Worm (Caenorhabditis elegans) whole organism, L2 larva: ENCODE measurements around the gene ZK1010.8.

Experiments used
- F13H6.1 ChIP-seq: sonication (generic microtip); optimal IDR thresholded peaks from 2 replicates; lab custom pipeline; 2016; ENCODE audit warnings: missing genetic modification characterization, missing compliant biosample characterization
- ZK546.5 ChIP-seq: sonication (generic microtip); optimal IDR thresholded peaks from 2 replicates; lab custom pipeline; 2017; ENCODE audit warnings: missing biosample characterization, missing genetic modification characterization
- alr-1 ChIP-seq: fragments of 150-350 bp; optimal IDR thresholded peaks from 2 replicates; lab custom pipeline; 2014; ENCODE audit warnings: missing biosample characterization, missing genetic modification characterization
- ama-1 ChIP-seq: fragments of 150-350 bp; optimal IDR thresholded peaks from 2 replicates; lab custom pipeline; 2018; ENCODE audit warnings: inconsistent platforms
- blmp-1 ChIP-seq: sonication (generic microtip); optimal IDR thresholded peaks from 2 replicates; lab custom pipeline; 2017; ENCODE audit warnings: missing genetic modification characterization, mild to moderate bottlenecking, missing compliant biosample characterization, antibody characterized with exemption, moderate library complexity; ENCODE audit not compliant: insufficient read depth
- ceh-16 ChIP-seq: fragments of 150-350 bp; optimal IDR thresholded peaks from 2 replicates; lab custom pipeline; 2014; ENCODE audit warnings: missing biosample characterization, missing genetic modification characterization
- ceh-82 ChIP-seq: fragments of 150-350 bp; optimal IDR thresholded peaks from 2 replicates; lab custom pipeline; 2014; ENCODE audit warnings: missing biosample characterization, missing genetic modification characterization
- crh-2 ChIP-seq: sonication (generic microtip); optimal IDR thresholded peaks from 2 replicates; lab custom pipeline; 2017; ENCODE audit warnings: missing biosample characterization, missing genetic modification characterization
- egl-27 ChIP-seq: sonication (generic microtip); optimal IDR thresholded peaks from 3 replicates; lab custom pipeline; 2017; ENCODE audit warnings: missing biosample characterization, missing genetic modification reagents, missing genetic modification characterization
- elt-1 ChIP-seq: fragments of 150-350 bp; optimal IDR thresholded peaks from 2 replicates; lab custom pipeline; 2014; ENCODE audit warnings: missing biosample characterization, missing genetic modification characterization
- fos-1 ChIP-seq: fragments of 150-350 bp; optimal IDR thresholded peaks from 2 replicates; lab custom pipeline; 2014; ENCODE audit warnings: missing biosample characterization, missing genetic modification characterization
- gmeb-1 ChIP-seq: fragments of 150-350 bp; optimal IDR thresholded peaks from 2 replicates; lab custom pipeline; 2014; ENCODE audit warnings: missing biosample characterization, missing genetic modification characterization
- lin-11 ChIP-seq: fragments of 150-350 bp; sonication (generic microtip); optimal IDR thresholded peaks from 2 replicates; lab custom pipeline; 2014; ENCODE audit warnings: missing biosample characterization, missing genetic modification characterization, inconsistent platforms, mixed read lengths
- lin-13 ChIP-seq: fragments of 150-350 bp; optimal IDR thresholded peaks from 2 replicates; lab custom pipeline; 2014; ENCODE audit warnings: missing biosample characterization, missing genetic modification reagents, missing genetic modification characterization
- lin-39 ChIP-seq: fragments of 150-350 bp; optimal IDR thresholded peaks from 2 replicates; lab custom pipeline; 2014; ENCODE audit warnings: missing biosample characterization, missing genetic modification reagents, missing genetic modification characterization
- mab-5 ChIP-seq: fragments of 150-350 bp; optimal IDR thresholded peaks from 2 replicates; lab custom pipeline; 2014; ENCODE audit warnings: missing biosample characterization, missing genetic modification characterization
- mbf-1 ChIP-seq: sonication (generic microtip); optimal IDR thresholded peaks from 2 replicates; lab custom pipeline; 2017; ENCODE audit warnings: missing biosample characterization, missing genetic modification characterization
- mdl-1 ChIP-seq, 2 experiments: fragments of 150-350 bp in 1 of 2; sonication (generic microtip) in 1 of 2; optimal IDR thresholded peaks; 2 replicates each; lab custom pipeline; 2017; ENCODE audit warnings: missing biosample characterization in 2 of 2, missing genetic modification characterization in 2 of 2
- nhr-10 ChIP-seq: sonication (generic microtip); optimal IDR thresholded peaks from 2 replicates; lab custom pipeline; 2017; ENCODE audit warnings: missing biosample characterization, missing genetic modification characterization
- nhr-11 ChIP-seq: fragments of 150-350 bp; optimal IDR thresholded peaks from 2 replicates; lab custom pipeline; 2014; ENCODE audit warnings: missing biosample characterization, missing genetic modification characterization
- nhr-12 ChIP-seq: fragments of 150-350 bp; optimal IDR thresholded peaks from 2 replicates; lab custom pipeline; 2014; ENCODE audit warnings: missing biosample characterization, missing genetic modification characterization
- nhr-129 ChIP-seq: fragments of 150-350 bp; optimal IDR thresholded peaks from 2 replicates; lab custom pipeline; 2014; ENCODE audit warnings: missing biosample characterization, missing genetic modification characterization
- nhr-21 ChIP-seq: fragments of 150-350 bp; optimal IDR thresholded peaks from 2 replicates; lab custom pipeline; 2014; ENCODE audit warnings: missing biosample characterization, missing genetic modification characterization
- nhr-23 ChIP-seq: fragments of 150-350 bp; optimal IDR thresholded peaks from 2 replicates; lab custom pipeline; 2014; ENCODE audit warnings: missing biosample characterization, missing genetic modification reagents, missing genetic modification characterization
- nhr-25 ChIP-seq: fragments of 150-350 bp; sonication (generic microtip); optimal IDR thresholded peaks from 3 replicates; lab custom pipeline; 2014; ENCODE audit warnings: missing biosample characterization, missing genetic modification characterization
- nhr-6 ChIP-seq: fragments of 150-350 bp; optimal IDR thresholded peaks from 2 replicates; lab custom pipeline; 2014; ENCODE audit warnings: missing biosample characterization, missing genetic modification characterization
- peb-1 ChIP-seq: fragments of 150-350 bp; optimal IDR thresholded peaks from 2 replicates; lab custom pipeline; 2014; ENCODE audit warnings: missing biosample characterization, missing genetic modification characterization
- skn-1 ChIP-seq: sonication (generic microtip); optimal IDR thresholded peaks from 2 replicates; lab custom pipeline; 2017; ENCODE audit warnings: missing biosample characterization, missing genetic modification characterization
- sma-3 ChIP-seq: sonication (generic microtip); optimal IDR thresholded peaks from 2 replicates; lab custom pipeline; 2016; ENCODE audit warnings: missing genetic modification reagents, missing genetic modification characterization, missing compliant biosample characterization
- sma-9 ChIP-seq, 2 experiments: fragments of 150-350 bp in 1 of 2; sonication (generic microtip) in 1 of 2; optimal IDR thresholded peaks; 2 replicates each; lab custom pipeline; 2014 to 2016; ENCODE audit warnings: missing genetic modification characterization in 2 of 2, mild to moderate bottlenecking in 1 of 2, missing biosample characterization in 1 of 2, missing compliant biosample characterization in 1 of 2, missing genetic modification reagents in 1 of 2, moderate library complexity in 1 of 2
- snpc-4 ChIP-seq: fragments of 150-350 bp; optimal IDR thresholded peaks from 2 replicates; lab custom pipeline; 2014; ENCODE audit warnings: missing biosample characterization, missing genetic modification characterization
- unc-39 ChIP-seq: fragments of 150-350 bp; optimal IDR thresholded peaks from 2 replicates; lab custom pipeline; 2014; ENCODE audit warnings: missing biosample characterization, missing genetic modification characterization
- unc-55 ChIP-seq: fragments of 150-350 bp; sonication (generic microtip); optimal IDR thresholded peaks from 3 replicates; lab custom pipeline; 2014; ENCODE audit warnings: missing biosample characterization, missing genetic modification reagents, missing genetic modification characterization
- unc-62 ChIP-seq: fragments of 150-350 bp; optimal IDR thresholded peaks from 2 replicates; lab custom pipeline; 2014; ENCODE audit warnings: missing biosample characterization, missing genetic modification reagents, missing genetic modification characterization
- zag-1 ChIP-seq: fragments of 150-350 bp; optimal IDR thresholded peaks from 2 replicates; lab custom pipeline; 2014; ENCODE audit warnings: missing biosample characterization, missing genetic modification characterization
- ztf-1 ChIP-seq: fragments of 200-800 bp; sonication (Bioruptor generic); conservative IDR thresholded peaks from 2 replicates; pipeline ENCODE4 v1.3.6; 2022; ENCODE audit warnings: missing genetic modification characterization, missing compliant biosample characterization
- ztf-4 ChIP-seq: fragments of 150-350 bp; optimal IDR thresholded peaks from 2 replicates; lab custom pipeline; 2014; ENCODE audit warnings: missing biosample characterization, missing genetic modification characterization

ZK1010.8 gene

ce11 chrIII:12993607-12994006 lies 6.9 kb downstream of the ZK1010.8 start, which contains the start of gene col-97:
Gene col-97 (minus strand): TSS chrIII:12993707.
- no peak for TF ChIP-seq alr-1 (tag; lab: Kevin White, UChicago)
- TF ChIP-seq nhr-129 (tag; lab: Kevin White, UChicago): no peak
- TF ChIP-seq crh-2 (tag; lab: Kevin White, UChicago): no peak
- TF ChIP-seq snpc-4 (tag; lab: Kevin White, UChicago): no peak
- TF ChIP-seq lin-39: no peak
- no peak for TF ChIP-seq fos-1 (tag; lab: Kevin White, UChicago)
- no peak for TF ChIP-seq blmp-1 (tag; lab: Kevin White, UChicago)
- TF ChIP-seq mab-5: no peak
- TF ChIP-seq nhr-6 (tag; lab: Kevin White, UChicago): no peak
- TF ChIP-seq ztf-4 (tag; lab: Kevin White, UChicago): no peak
- no peak for TF ChIP-seq peb-1 (tag; lab: Kevin White, UChicago)
- no peak for TF ChIP-seq ceh-16 (tag; lab: Kevin White, UChicago)
- TF ChIP-seq ztf-1 (GFP tag; lab: Robert Waterston, UW): no peak
- no peak for TF ChIP-seq nhr-23 (tag; lab: Kevin White, UChicago)
- TF ChIP-seq F13H6.1 (tag; lab: Kevin White, UChicago): no peak
- no peak for TF ChIP-seq elt-1 (tag; lab: Kevin White, UChicago)
- no peak for TF ChIP-seq nhr-11 (tag; lab: Kevin White, UChicago)
- no peak for TF ChIP-seq lin-13 (GFP tag; lab: Kevin White, UChicago)

- TF ChIP-seq F13H6.1 (tag; lab: Kevin White, UChicago) (no peak), unc-55 (no peak), ama-1 (lab: Kevin White, UChicago) (no peak), sma-9 (GFP tag; optimal IDR thresholded peaks at IDR 0.05; lab: Kevin White, UChicago) (no peak), sma-9 (tag; optimal IDR thresholded peaks at IDR 0.05; lab: Kevin White, UChicago) (no peak), nhr-21 (tag; lab: Kevin White, UChicago) (no peak), nhr-25 (tag; lab: Kevin White, UChicago) (no peak), mbf-1 (tag; lab: Kevin White, UChicago) (no peak), egl-27 (tag; lab: Kevin White, UChicago) (no peak), ZK546.5 (tag; lab: Kevin White, UChicago) (no peak), nhr-10 (tag; lab: Kevin White, UChicago) (no peak), unc-62 (no peak), nhr-23 (tag; lab: Kevin White, UChicago) (no peak), lin-11 (no peak), zag-1 (tag; lab: Kevin White, UChicago) (no peak)
These were observed 7.4 kb downstream of the ZK1010.8 start for ce11 chrIII:12993055-12993454.

ce11 chrIII:12990997-12991396 lies 9.5 kb downstream of the ZK1010.8 start, which contains the start of gene ZK1010.12:
Gene ZK1010.12 (plus strand): TSS chrIII:12991297.
- TF ChIP-seq gmeb-1 (tag; lab: Kevin White, UChicago): no peak
- no peak for TF ChIP-seq ztf-1 (GFP tag; lab: Robert Waterston, UW)
- TF ChIP-seq zag-1 (tag; lab: Kevin White, UChicago): no peak
- no peak for TF ChIP-seq unc-39
- no peak for TF ChIP-seq lin-39
- no peak for TF ChIP-seq nhr-12
- no peak for TF ChIP-seq elt-1 (tag; lab: Kevin White, UChicago)
- no peak for TF ChIP-seq lin-11
- TF ChIP-seq skn-1 (tag; lab: Kevin White, UChicago): no peak
- TF ChIP-seq unc-62: no peak
- no peak for TF ChIP-seq ceh-16 (tag; lab: Kevin White, UChicago)
- TF ChIP-seq mdl-1 (tag; optimal IDR thresholded peaks at IDR 0.05; lab: Kevin White, UChicago): no peak
- no peak for TF ChIP-seq nhr-6 (tag; lab: Kevin White, UChicago)
- no peak for TF ChIP-seq mab-5
- TF ChIP-seq ceh-82 (tag; lab: Kevin White, UChicago): no peak

ce11 chrIII:12987418-12987817 lies 13.1 kb downstream of the ZK1010.8 start, which contains the start of gene ZK1010.5:
Gene ZK1010.5 (minus strand): TSS chrIII:12987518.
- TF ChIP-seq nhr-23 (tag; lab: Kevin White, UChicago): no peak
- no peak for TF ChIP-seq alr-1 (tag; lab: Kevin White, UChicago)
- TF ChIP-seq unc-55: no peak
- TF ChIP-seq lin-11: no peak
- no peak for TF ChIP-seq lin-39
- no peak for TF ChIP-seq snpc-4 (tag; lab: Kevin White, UChicago)
- no peak for TF ChIP-seq nhr-6 (tag; lab: Kevin White, UChicago)
- no peak for TF ChIP-seq mbf-1 (tag; lab: Kevin White, UChicago)
- no peak for TF ChIP-seq ZK546.5 (tag; lab: Kevin White, UChicago)
- TF ChIP-seq crh-2 (tag; lab: Kevin White, UChicago): no peak
- no peak for TF ChIP-seq gmeb-1 (tag; lab: Kevin White, UChicago)
- no peak for TF ChIP-seq ama-1 (lab: Kevin White, UChicago)
- no peak for TF ChIP-seq sma-9 (GFP tag; optimal IDR thresholded peaks at IDR 0.05; lab: Kevin White, UChicago)
- no peak for TF ChIP-seq sma-9 (tag; optimal IDR thresholded peaks at IDR 0.05; lab: Kevin White, UChicago)
- TF ChIP-seq nhr-11 (tag; lab: Kevin White, UChicago): no peak
- no peak for TF ChIP-seq zag-1 (tag; lab: Kevin White, UChicago)
- no peak for TF ChIP-seq sma-3
- no peak for TF ChIP-seq ceh-16 (tag; lab: Kevin White, UChicago)
